Worm (Caenorhabditis elegans) whole organism, young adult: ENCODE data around the gene dmd-8.

Source experiments
- cebp-1 ChIP-seq, 2 experiments: fragments of 200-800 bp in 1 of 2; sonication (Bioruptor generic) in 1 of 2; sonication (generic microtip) in 1 of 2; IDR thresholded peaks in 1 of 2; optimal IDR thresholded peaks in 1 of 2; 2 replicates each; pipeline versions ENCODE4 v1.3.6 to Lab custom; 2017 to 2022; ENCODE audit warnings: missing compliant biosample characterization in 2 of 2, missing genetic modification characterization in 2 of 2, mild to moderate bottlenecking in 1 of 2, missing genetic modification reagents in 1 of 2, moderate library complexity in 1 of 2
- ceh-27 ChIP-seq: fragments of 200-800 bp; sonication (Bioruptor generic); optimal IDR thresholded peaks from 2 replicates; lab custom pipeline; 2018; ENCODE audit warnings: mild to moderate bottlenecking, missing genetic modification characterization, moderate library complexity, missing compliant biosample characterization
- madf-6 ChIP-seq: fragments of 200-800 bp; sonication (Bioruptor generic); IDR thresholded peaks from 2 replicates; pipeline ENCODE4 v1.3.6; 2022; ENCODE audit warnings: missing genetic modification reagents, missing genetic modification characterization, missing compliant biosample characterization
- nfyb-1 ChIP-seq: fragments of 200-800 bp; sonication (Bioruptor generic); IDR thresholded peaks from 2 replicates; pipeline ENCODE4 v1.3.6; 2022; ENCODE audit warnings: missing genetic modification reagents, missing genetic modification characterization, missing compliant biosample characterization
- snpc-3.4 ChIP-seq: sonication (generic microtip); optimal IDR thresholded peaks from 2 replicates; lab custom pipeline; 2017; ENCODE audit warnings: missing genetic modification characterization, mild to moderate bottlenecking, missing compliant biosample characterization, antibody characterized with exemption, moderate library complexity, missing genotype, missing genetic modification reagents
- somi-1 ChIP-seq: fragments of 200-800 bp; sonication (Bioruptor generic); optimal IDR thresholded peaks from 2 replicates; lab custom pipeline; 2018; ENCODE audit warnings: mild to moderate bottlenecking, missing genetic modification characterization, missing compliant biosample characterization
- sptf-2 ChIP-seq: fragments of 200-800 bp; sonication (Bioruptor generic); optimal IDR thresholded peaks from 2 replicates; lab custom pipeline; 2018; ENCODE audit warnings: mild to moderate bottlenecking, missing genetic modification characterization, missing compliant biosample characterization
- unc-130 ChIP-seq: sonication (generic microtip); optimal IDR thresholded peaks from 2 replicates; lab custom pipeline; 2016; ENCODE audit warnings: missing genetic modification reagents, missing genetic modification characterization, missing compliant biosample characterization
- zfh-2 ChIP-seq: fragments of 200-800 bp; sonication (Bioruptor generic); conservative IDR thresholded peaks from 2 replicates; pipeline ENCODE4 v1.3.6; 2022; ENCODE audit warnings: missing genetic modification reagents, missing genetic modification characterization, missing compliant biosample characterization

The dmd-8 gene

DNA sequence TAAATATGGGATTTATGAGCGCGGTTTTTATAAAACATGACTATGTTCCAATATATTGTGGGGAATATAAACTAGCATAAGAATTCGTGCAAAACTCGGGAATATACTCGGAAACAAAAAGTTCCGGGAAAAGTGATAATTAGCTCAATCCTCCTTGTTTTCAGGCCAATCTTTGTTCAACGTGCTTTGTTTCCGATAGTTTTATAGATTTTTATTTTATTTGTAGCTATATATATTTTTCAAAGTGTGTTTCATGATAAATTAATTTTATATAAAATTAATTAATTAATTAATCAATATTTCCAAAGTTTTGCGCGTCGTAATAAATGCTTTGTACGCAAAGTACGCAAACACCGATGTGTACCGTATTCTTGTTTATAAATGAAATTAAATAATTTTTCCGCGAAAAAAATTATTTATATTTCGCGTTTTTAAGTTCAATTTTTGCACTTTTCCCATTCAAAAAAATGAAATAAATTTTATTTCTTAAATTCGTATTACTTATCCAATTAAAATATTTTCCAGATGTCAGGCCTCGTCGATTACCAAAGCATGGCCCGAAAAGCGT, 38.7 kb downstream of the dmd-8 start, which contains the start of gene F33E11.2 (continued):
- TF ChIP-seq cebp-1 (GFP tag; IDR thresholded peaks at IDR 0.05; lab: Robert Waterston, UW) (no peak), cebp-1 (tag; optimal IDR thresholded peaks at IDR 0.05; lab: Kevin White, UChicago) (no peak)

DNA sequence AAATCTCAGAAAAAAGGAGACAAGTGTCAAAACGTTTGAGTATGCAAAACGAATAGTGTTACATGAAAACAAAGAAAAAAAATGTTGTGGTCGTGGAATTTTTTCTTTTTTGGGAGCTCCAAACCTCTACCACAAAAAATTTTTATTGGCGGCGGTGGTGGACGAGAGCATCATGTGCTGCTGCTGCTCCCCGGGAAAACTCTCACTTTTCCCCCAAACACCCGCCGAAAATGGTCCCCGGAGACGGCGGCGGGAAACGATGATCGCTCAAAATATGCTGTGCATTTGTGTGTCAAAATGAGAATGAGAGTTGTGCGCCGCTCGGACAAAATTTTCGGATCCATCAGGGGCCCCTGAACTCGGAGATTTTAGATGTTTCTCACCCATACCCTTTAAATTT, 40.4 kb downstream of the dmd-8 start:
- TF ChIP-seq ceh-27 (GFP tag; lab: Kevin White, UChicago) (no peak), sptf-2 (no peak), unc-130 (no peak), zfh-2 (peak; percentile 74)

DNA sequence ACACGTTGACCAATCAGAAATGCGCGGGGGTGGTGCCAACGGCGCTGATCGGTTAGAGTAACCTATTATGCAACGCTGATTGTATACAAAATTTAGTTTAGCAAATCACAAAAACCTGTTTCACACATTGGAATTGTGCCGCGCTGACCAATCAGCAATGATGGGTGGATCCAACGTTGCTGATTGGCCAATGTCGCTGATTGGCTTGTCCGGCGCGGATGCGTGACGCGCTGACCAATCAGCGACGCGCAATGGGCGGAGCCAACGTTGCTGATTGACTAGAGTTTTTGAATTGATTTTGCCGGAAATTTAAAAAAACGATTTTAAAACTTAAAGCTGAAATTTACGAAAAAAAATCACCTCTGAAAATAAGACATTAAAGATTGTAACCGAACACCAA, 51.0 kb downstream of the dmd-8 start:
- TF ChIP-seq snpc-3.4 (no peak), nfyb-1 (GFP tag; lab: Robert Waterston, UW) (0 out of 2 replicates have a peak, but pooled peaks have one; percentile 56)

ce11 chrV:284808-285207, 51.4 kb downstream of the dmd-8 start:
- TF ChIP-seq madf-6 (GFP tag; lab: Robert Waterston, UW) (no peak), ceh-27 (GFP tag; lab: Kevin White, UChicago) (peak; percentile 24), somi-1 (GFP tag; lab: Kevin White, UChicago) (peak; percentile 8)
